ENCODE assay signal across 8 worm cellular contexts in the genomic region with DNA sequence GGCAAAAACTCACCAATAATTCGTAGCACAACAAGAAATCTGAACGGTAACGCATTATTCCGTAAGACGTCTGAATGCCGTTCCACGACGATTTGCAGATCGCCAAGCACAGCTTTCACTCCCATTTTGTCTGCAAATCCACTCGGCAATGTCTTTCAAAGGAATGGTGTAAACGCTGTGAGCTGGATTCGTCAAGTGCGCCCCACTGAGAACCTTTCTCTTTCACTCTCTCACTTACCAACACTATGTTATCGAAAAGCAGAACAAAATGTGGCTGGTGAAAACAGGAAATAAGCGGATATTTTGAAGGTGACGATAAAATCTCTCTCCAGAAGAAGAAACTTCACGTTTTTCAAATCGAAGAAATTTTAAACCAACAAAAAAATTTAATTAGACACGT.
TF ChIP-seq lines count a peak whose summit lies in the region.

No protein-coding gene starts in this region.

TF ChIP-seq in whole organism, L1 larva, 84 proteins besides CTCF, POLR2A, EP300 and RAD21 (continues in another document):
- TF ChIP-seq elt-3 (tag; optimal IDR thresholded peaks at IDR 0.05; lab: Kevin White, UChicago), result no peak
- no peak for TF ChIP-seq isw-1 (GFP tag; IDR thresholded peaks at IDR 0.05; lab: Robert Waterston, UW)
- TF ChIP-seq ceh-82 (tag; optimal IDR thresholded peaks at IDR 0.05; lab: Kevin White, UChicago), result peak in 1 of 3 experiments; percentile 36
- TF ChIP-seq ama-1 (optimal IDR thresholded peaks at IDR 0.05; lab: Kevin White, UChicago), result no peak
- TF ChIP-seq grh-1 (GFP tag; IDR thresholded peaks at IDR 0.05; lab: Robert Waterston, UW), result no peak
- TF ChIP-seq sox-4 (tag; optimal IDR thresholded peaks at IDR 0.05; lab: Kevin White, UChicago), result no peak
- peak; percentile 42 for TF ChIP-seq rnt-1 (tag; optimal IDR thresholded peaks at IDR 0.05; lab: Kevin White, UChicago)
- TF ChIP-seq tlp-1 (tag; optimal IDR thresholded peaks at IDR 0.05; lab: Kevin White, UChicago), result no peak
- no peak for TF ChIP-seq mab-9 (GFP tag; IDR thresholded peaks at IDR 0.05; lab: Robert Waterston, UW)
- TF ChIP-seq snu-23 (GFP tag; optimal IDR thresholded peaks at IDR 0.05; lab: Kevin White, UChicago), result peak; percentile 34
- no peak for TF ChIP-seq egl-27 (tag; optimal IDR thresholded peaks at IDR 0.05; lab: Kevin White, UChicago)

TF ChIP-seq in whole organism, L2 larva, 48 proteins besides CTCF, POLR2A, EP300 and RAD21 (continues in another document):
- TF ChIP-seq elt-1 (tag; optimal IDR thresholded peaks at IDR 0.05; lab: Kevin White, UChicago), result no peak
- no peak for TF ChIP-seq sma-3 (GFP tag; optimal IDR thresholded peaks at IDR 0.05; lab: Kevin White, UChicago)
- no peak for TF ChIP-seq gmeb-1 (tag; optimal IDR thresholded peaks at IDR 0.05; lab: Kevin White, UChicago)
- peak; percentile 13 for TF ChIP-seq sem-4 (tag; optimal IDR thresholded peaks at IDR 0.05; lab: Kevin White, UChicago)
- TF ChIP-seq R02D3.7 (tag; optimal IDR thresholded peaks at IDR 0.05; lab: Kevin White, UChicago), result no peak
- TF ChIP-seq lsy-2 (tag; optimal IDR thresholded peaks at IDR 0.05; lab: Kevin White, UChicago), result peak in 1 of 2 experiments; percentile 48
- no peak for TF ChIP-seq lin-11 (tag; optimal IDR thresholded peaks at IDR 0.05; lab: Kevin White, UChicago)
- no peak for TF ChIP-seq elt-3 (tag; optimal IDR thresholded peaks at IDR 0.05; lab: Kevin White, UChicago)
- no peak for TF ChIP-seq aly-2 (tag; optimal IDR thresholded peaks at IDR 0.05; lab: Kevin White, UChicago)
- peak; percentile 15 for TF ChIP-seq lin-13 (GFP tag; optimal IDR thresholded peaks at IDR 0.05; lab: Kevin White, UChicago)
- no peak for TF ChIP-seq ceh-82 (tag; optimal IDR thresholded peaks at IDR 0.05; lab: Kevin White, UChicago)

TF ChIP-seq in whole organism, L3 larva, 47 proteins besides CTCF, POLR2A, EP300 and RAD21 (continues in another document):
- peak; percentile 31 for TF ChIP-seq skn-1 (tag; optimal IDR thresholded peaks at IDR 0.05; lab: Kevin White, UChicago)
- peak; percentile 24 for TF ChIP-seq snpc-4 (tag; optimal IDR thresholded peaks at IDR 0.05; lab: Kevin White, UChicago)
- TF ChIP-seq nhr-25 (tag; optimal IDR thresholded peaks at IDR 0.05; lab: Kevin White, UChicago), result peak; percentile 65
- TF ChIP-seq pha-4 (tag; optimal IDR thresholded peaks at IDR 0.05; lab: Kevin White, UChicago), result peak; percentile 69
- peak; percentile 61 for TF ChIP-seq nfya-1 (tag; optimal IDR thresholded peaks at IDR 0.05; lab: Kevin White, UChicago; ENCODE audit: insufficient read depth)
- TF ChIP-seq zag-1 (tag; optimal IDR thresholded peaks at IDR 0.05; lab: Kevin White, UChicago), result no peak
- peak; percentile 81 for TF ChIP-seq lin-15B (tag; optimal IDR thresholded peaks at IDR 0.05; lab: Kevin White, UChicago)
- TF ChIP-seq jun-1 (tag; optimal IDR thresholded peaks at IDR 0.05; lab: Kevin White, UChicago), result no peak
- TF ChIP-seq egl-5 (tag; optimal IDR thresholded peaks at IDR 0.05; lab: Kevin White, UChicago), result peak; percentile 26
- peak; percentile 35 for TF ChIP-seq lin-39 (tag; optimal IDR thresholded peaks at IDR 0.05; lab: Kevin White, UChicago)
- no peak for TF ChIP-seq nhr-11 (tag; optimal IDR thresholded peaks at IDR 0.05; lab: Kevin White, UChicago)

TF ChIP-seq in whole organism, L4 larva, 104 proteins besides CTCF, POLR2A, EP300 and RAD21 (continues in another document):
- TF ChIP-seq lin-38 (GFP tag; IDR thresholded peaks at IDR 0.05; lab: Robert Waterston, UW), result peak; percentile 70
- peak in 1 of 2 experiments; percentile 50 for TF ChIP-seq lsy-2 (tag; optimal IDR thresholded peaks at IDR 0.05; lab: Kevin White, UChicago)
- no peak for TF ChIP-seq cey-2 (tag; optimal IDR thresholded peaks at IDR 0.05; lab: Kevin White, UChicago; ENCODE audit: borderline replicate concordance, insufficient read depth)
- no peak for TF ChIP-seq nhr-111 (GFP tag; optimal IDR thresholded peaks at IDR 0.05; lab: Kevin White, UChicago)
- no peak for TF ChIP-seq daf-16 (GFP tag; optimal IDR thresholded peaks at IDR 0.05; lab: Kevin White, UChicago)
- peak; percentile 17 for TF ChIP-seq daf-16 (tag; optimal IDR thresholded peaks at IDR 0.05; lab: Kevin White, UChicago)
- TF ChIP-seq daf-19 (GFP tag; conservative IDR thresholded peaks at IDR 0.05; lab: Robert Waterston, UW), result no peak
- peak; percentile 16 for TF ChIP-seq nhr-6 (tag; optimal IDR thresholded peaks at IDR 0.05; lab: Kevin White, UChicago)
- TF ChIP-seq ZK337.2 (GFP tag; IDR thresholded peaks at IDR 0.05; lab: Robert Waterston, UW), result no peak
- TF ChIP-seq mxl-3 (GFP tag; optimal IDR thresholded peaks at IDR 0.05; lab: Kevin White, UChicago), result peak; percentile 49
- TF ChIP-seq lir-3 (tag; optimal IDR thresholded peaks at IDR 0.05; lab: Kevin White, UChicago), result no peak

TF ChIP-seq in whole organism, early embryonic, 17 proteins besides CTCF, POLR2A, EP300 and RAD21:
- TF ChIP-seq ama-1 (optimal IDR thresholded peaks at IDR 0.05; lab: Kevin White, UChicago) (peak; percentile 39), sea-1 (GFP tag; conservative IDR thresholded peaks at IDR 0.05; lab: Robert Waterston, UW) (no peak)

TF ChIP-seq in whole organism, late embryonic, 69 proteins besides CTCF, POLR2A, EP300 and RAD21:
- TF ChIP-seq hlh-8 (tag; optimal IDR thresholded peaks at IDR 0.05; lab: Kevin White, UChicago) (no peak), pros-1 (tag; optimal IDR thresholded peaks at IDR 0.05; lab: Kevin White, UChicago) (no peak), ama-1 (optimal IDR thresholded peaks at IDR 0.05; lab: Kevin White, UChicago) (peak; percentile 73), ceh-6 (GFP tag; optimal IDR thresholded peaks at IDR 0.05; lab: Kevin White, UChicago) (no peak), nfya-1 (tag; optimal IDR thresholded peaks at IDR 0.05; lab: Kevin White, UChicago) (peak; percentile 52), rnt-1 (tag; optimal IDR thresholded peaks at IDR 0.05; lab: Kevin White, UChicago) (no peak), ceh-31 (tag; optimal IDR thresholded peaks at IDR 0.05; lab: Kevin White, UChicago) (peak; percentile 35), sox-4 (tag; optimal IDR thresholded peaks at IDR 0.05; lab: Kevin White, UChicago) (no peak), sox-2 (GFP tag; IDR thresholded peaks at IDR 0.05; lab: Robert Waterston, UW) (no peak), hlh-6 (tag; optimal IDR thresholded peaks at IDR 0.05; lab: Kevin White, UChicago) (no peak), T23F11.4 (GFP tag; optimal IDR thresholded peaks at IDR 0.05; lab: Kevin White, UChicago) (no peak)

TF ChIP-seq in whole organism, mixed stage, embryonic, 35 proteins besides CTCF, POLR2A, EP300 and RAD21:
- TF ChIP-seq unc-120 (tag; optimal IDR thresholded peaks at IDR 0.05; lab: Kevin White, UChicago; ENCODE audit: poor library complexity, severe bottlenecking), result no peak
- TF ChIP-seq ham-2 (GFP tag; optimal IDR thresholded peaks at IDR 0.05; lab: Kevin White, UChicago), result peak; percentile 36
- peak; percentile 11 for TF ChIP-seq nhr-237 (tag; optimal IDR thresholded peaks at IDR 0.05; lab: Kevin White, UChicago)
- TF ChIP-seq ceh-39 (tag; optimal IDR thresholded peaks at IDR 0.05; lab: Kevin White, UChicago), result no peak
- TF ChIP-seq elt-1 (tag; optimal IDR thresholded peaks at IDR 0.05; lab: Kevin White, UChicago; ENCODE audit: borderline replicate concordance, insufficient read depth), result no peak
- no peak for TF ChIP-seq lin-13 (tag; optimal IDR thresholded peaks at IDR 0.05; lab: Kevin White, UChicago)
- TF ChIP-seq sem-2 (GFP tag; optimal IDR thresholded peaks at IDR 0.05; lab: Kevin White, UChicago), result no peak
- TF ChIP-seq ceh-83 (GFP tag; optimal IDR thresholded peaks at IDR 0.05; lab: Kevin White, UChicago), result no peak
- no peak for TF ChIP-seq cnd-1 (tag; optimal IDR thresholded peaks at IDR 0.05; lab: Kevin White, UChicago)
- peak; percentile 58 for TF ChIP-seq blmp-1 (tag; optimal IDR thresholded peaks at IDR 0.05; lab: Kevin White, UChicago)
- TF ChIP-seq mep-1 (tag; optimal IDR thresholded peaks at IDR 0.05; lab: Kevin White, UChicago), result peak; percentile 35
- TF ChIP-seq sptf-1 (tag; optimal IDR thresholded peaks at IDR 0.05; lab: Kevin White, UChicago), result no peak
- peak; percentile 28 for TF ChIP-seq lsy-2 (tag; optimal IDR thresholded peaks at IDR 0.05; lab: Kevin White, UChicago)

TF ChIP-seq in whole organism, young adult, 124 proteins besides CTCF, POLR2A, EP300 and RAD21 (continues in another document):
- TF ChIP-seq ceh-27 (GFP tag; optimal IDR thresholded peaks at IDR 0.05; lab: Kevin White, UChicago) (peak; percentile 39), attf-5 (GFP tag; optimal IDR thresholded peaks at IDR 0.05; lab: Kevin White, UChicago) (peak; percentile 8), pha-4 (tag; optimal IDR thresholded peaks at IDR 0.05; lab: Kevin White, UChicago) (no peak), aptf-2 (GFP tag; conservative IDR thresholded peaks at IDR 0.05; lab: Robert Waterston, UW) (no peak), C17E4.6 (GFP tag; IDR thresholded peaks at IDR 0.05; lab: Robert Waterston, UW) (no peak), ceh-40 (GFP tag; IDR thresholded peaks at IDR 0.05; lab: Robert Waterston, UW) (no peak), F49E8.2 (tag; optimal IDR thresholded peaks at IDR 0.05; lab: Kevin White, UChicago; ENCODE audit: insufficient read depth) (no peak), F52B5.7 (tag; optimal IDR thresholded peaks at IDR 0.05; lab: Kevin White, UChicago) (peak; percentile 5), nhr-27 (tag; optimal IDR thresholded peaks at IDR 0.05; lab: Kevin White, UChicago) (no peak), ceh-91 (GFP tag; IDR thresholded peaks at IDR 0.05; lab: Robert Waterston, UW) (no peak), hsf-1 (GFP tag; IDR thresholded peaks at IDR 0.05; lab: Robert Waterston, UW) (0 out of 2 replicates have a peak, but pooled peaks have one; percentile 15), nhr-179 (tag; optimal IDR thresholded peaks at IDR 0.05; lab: Kevin White, UChicago) (no peak), B0336.3 (GFP tag; IDR thresholded peaks at IDR 0.05; lab: Robert Waterston, UW) (0 out of 2 replicates have a peak, but pooled peaks have one; percentile 39), mel-28 (tag; optimal IDR thresholded peaks at IDR 0.05; lab: Kevin White, UChicago; ENCODE audit: borderline replicate concordance) (no peak), madf-6 (GFP tag; IDR thresholded peaks at IDR 0.05; lab: Robert Waterston, UW) (peak; percentile 35; the same call in 1 of the 2 replicates), nfyb-1 (GFP tag; IDR thresholded peaks at IDR 0.05; lab: Robert Waterston, UW) (no peak), Y53G8AR.9 (GFP tag; conservative IDR thresholded peaks at IDR 0.05; lab: Robert Waterston, UW) (no peak), snpc-4 (GFP tag; optimal IDR thresholded peaks at IDR 0.05; lab: Kevin White, UChicago) (no peak), snpc-4 (tag; optimal IDR thresholded peaks at IDR 0.05; lab: Kevin White, UChicago) (no peak), F57C9.4 (tag; optimal IDR thresholded peaks at IDR 0.05; lab: Kevin White, UChicago) (no peak), mcd-1 (GFP tag; IDR thresholded peaks at IDR 0.05; lab: Robert Waterston, UW) (peak; percentile 48; the same call in 1 of the 2 replicates), akir-1 (GFP tag; optimal IDR thresholded peaks at IDR 0.05; lab: Kevin White, UChicago) (no peak), ekl-4 (GFP tag; IDR thresholded peaks at IDR 0.05; lab: Robert Waterston, UW) (peak; percentile 66), attf-6 (GFP tag; IDR thresholded peaks at IDR 0.05; lab: Robert Waterston, UW) (no peak)
